Fruit fly (Drosophila melanogaster): Measurements from ENCODE around the gene CG34417.

dm6 chrX:6611831-6612230, 71.3 kb downstream of the CG34417 start:
- TF ChIP-seq ttk (optimal IDR thresholded peaks at IDR 0.05) (no peak), Myc (optimal IDR thresholded peaks at IDR 0.05) (no peak), psq (optimal IDR thresholded peaks at IDR 0.05) (no peak)

Data from Kc167 (cell line).